Worm (Caenorhabditis elegans): ENCODE results near the gene Y46E12A.3.

ce11 chrIII:1788033-1788432, 33.3 kb upstream of the Y46E12A.3 start, which contains the start of gene rimb-1:
- no peak for TF ChIP-seq egl-27 (tag; optimal IDR thresholded peaks at IDR 0.05)
- TF ChIP-seq lsy-12 (tag; optimal IDR thresholded peaks at IDR 0.05): no peak
- TF ChIP-seq fos-1 (tag; optimal IDR thresholded peaks at IDR 0.05): no peak
- TF ChIP-seq unc-39 (tag; optimal IDR thresholded peaks at IDR 0.05): no peak
- TF ChIP-seq lin-39 (tag; optimal IDR thresholded peaks at IDR 0.05): no peak
- TF ChIP-seq jun-1 (tag; optimal IDR thresholded peaks at IDR 0.05): no peak
- no peak for TF ChIP-seq unc-62 (GFP tag; optimal IDR thresholded peaks at IDR 0.05)
- TF ChIP-seq nhr-237 (tag; optimal IDR thresholded peaks at IDR 0.05): no peak
- no peak for TF ChIP-seq ama-1 (optimal IDR thresholded peaks at IDR 0.05)
- TF ChIP-seq ceh-16 (tag; optimal IDR thresholded peaks at IDR 0.05): no peak
